Fruit fly (Drosophila melanogaster) Kc167 (cell line): ENCODE results near the gene Afg3l2.

Experiments
- Myc ChIP-seq: fragments of >200 bp; optimal IDR thresholded peaks from 2 replicates; lab custom pipeline; 2017; ENCODE audit warnings: missing external identifiers
- Sin3A ChIP-seq: fragments of >200 bp; optimal IDR thresholded peaks from 2 replicates; lab custom pipeline; 2018; ENCODE audit warnings: missing external identifiers
- h ChIP-seq: fragments of >200 bp; optimal IDR thresholded peaks from 3 replicates; lab custom pipeline; 2018; ENCODE audit warnings: missing external identifiers
- insv ChIP-seq: fragments of >200 bp; optimal IDR thresholded peaks from 3 replicates; lab custom pipeline; 2018; ENCODE audit warnings: missing external identifiers
- psq ChIP-seq: fragments of >200 bp; optimal IDR thresholded peaks from 2 replicates; lab custom pipeline; 2017; ENCODE audit warnings: missing external identifiers
- ttk ChIP-seq: sonication (Bioruptor generic); optimal IDR thresholded peaks from 2 replicates; lab custom pipeline; 2017; ENCODE audit warnings: missing external identifiers

Afg3l2 gene

DNA sequence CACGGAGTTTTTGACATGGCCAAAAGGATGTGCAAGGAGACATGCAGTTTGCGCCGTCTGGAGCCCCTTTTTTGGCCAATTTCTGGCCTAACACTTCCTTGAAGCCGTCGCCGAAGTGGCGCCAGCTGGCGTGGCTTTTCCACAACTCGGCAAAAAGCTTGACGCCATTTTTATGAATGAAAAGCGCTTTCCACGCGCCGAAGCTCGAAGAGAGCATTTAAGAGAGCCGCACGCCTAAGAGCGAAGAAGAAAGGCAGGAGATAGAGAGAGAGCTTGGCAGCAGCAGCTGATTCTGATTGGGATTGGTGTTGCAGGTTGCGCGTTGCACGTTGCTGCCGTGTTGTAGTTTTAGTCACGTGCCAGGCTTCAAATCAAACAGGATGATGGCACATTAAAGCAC is 30.4 kb downstream of the Afg3l2 start:
- TF ChIP-seq h (lab: Kevin White, UChicago): no peak
- TF ChIP-seq Myc (lab: Kevin White, UChicago): no peak
- no peak for TF ChIP-seq ttk (lab: Kevin White, UChicago)
- TF ChIP-seq psq (lab: Kevin White, UChicago): no peak
- TF ChIP-seq Sin3A: no peak
- no peak for TF ChIP-seq insv (lab: Kevin White, UChicago)

- TF ChIP-seq h (lab: Kevin White, UChicago): no peak
- TF ChIP-seq Sin3A: no peak
- no peak for TF ChIP-seq insv (lab: Kevin White, UChicago)
- TF ChIP-seq psq (lab: Kevin White, UChicago): no peak
- no peak for TF ChIP-seq Myc (lab: Kevin White, UChicago)
- TF ChIP-seq ttk (lab: Kevin White, UChicago): no peak
Measured at dm6 chr3L:17209402-17209801, 32.5 kb downstream of the Afg3l2 start.

DNA sequence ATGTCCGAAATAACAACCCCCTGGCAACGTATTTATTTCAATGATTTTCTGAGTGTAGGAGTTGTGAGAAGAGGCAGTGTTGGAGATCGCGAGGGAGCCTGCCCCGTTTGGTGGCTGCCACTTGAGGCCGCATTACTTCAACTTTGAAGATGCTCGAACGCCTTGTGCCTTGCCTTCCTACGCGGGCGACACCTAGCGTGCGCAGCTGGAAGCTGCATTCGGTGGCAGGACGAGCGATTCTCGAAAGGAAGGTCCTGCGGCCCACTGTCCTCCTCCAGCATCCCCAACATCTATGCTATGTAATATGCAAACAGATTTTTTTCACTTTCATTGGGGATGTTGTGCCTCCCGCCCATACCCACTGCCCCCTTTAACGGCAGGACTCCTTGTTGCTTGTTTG is 33.3 kb downstream of the Afg3l2 start:
- TF ChIP-seq psq (lab: Kevin White, UChicago): no peak
- no peak for TF ChIP-seq h (lab: Kevin White, UChicago)
- no peak for TF ChIP-seq ttk (lab: Kevin White, UChicago)
- TF ChIP-seq Myc (lab: Kevin White, UChicago): no peak
- no peak for TF ChIP-seq insv (lab: Kevin White, UChicago)
- no peak for TF ChIP-seq Sin3A
